Fruit fly (Drosophila melanogaster) whole organism, embryonic: Measurements from ENCODE around the gene CG10694.
A peak's percentile ranks its signal among the peaks of the same experiment; 100 is the strongest.

Source experiments
- Adf1 ChIP-seq: fragments of 200-800 bp; sonication (Bioruptor generic); IDR thresholded peaks from 2 replicates; pipeline ENCODE4 v1.3.6; 2022; ENCODE audit warnings: missing biosample characterization, missing genetic modification characterization
- Aef1 ChIP-seq: fragments of 200-800 bp; sonication (Bioruptor generic); IDR thresholded peaks from 3 replicates; pipeline ENCODE4 v1.3.6; 2022; ENCODE audit warnings: missing biosample characterization, missing genetic modification characterization
- CG11247 ChIP-seq: fragments of 200-800 bp; sonication (Bioruptor generic); IDR thresholded peaks from 2 replicates; pipeline ENCODE4 v1.3.6; 2022; ENCODE audit warnings: missing biosample characterization, missing genetic modification characterization
- CG11398 ChIP-seq: fragments of 200-800 bp; sonication (Bioruptor generic); optimal IDR thresholded peaks from 2 replicates; lab custom pipeline; 2016; ENCODE audit warnings: missing biosample characterization, missing genetic modification characterization
- CG11504 ChIP-seq: fragments of 200-800 bp; sonication (Bioruptor generic); optimal IDR thresholded peaks from 3 replicates; lab custom pipeline; 2019; ENCODE audit warnings: missing biosample characterization, mild to moderate bottlenecking, missing genetic modification characterization, moderate library complexity
- CG12155 ChIP-seq: fragments of 200-800 bp; sonication (Bioruptor generic); optimal IDR thresholded peaks from 3 replicates; lab custom pipeline; 2016; ENCODE audit warnings: missing biosample characterization, missing genetic modification characterization
- CG14050 ChIP-seq: fragments of 200-800 bp; sonication (Bioruptor generic); IDR thresholded peaks from 3 replicates; pipeline ENCODE4 v1.3.6; 2022; ENCODE audit warnings: missing biosample characterization, missing genetic modification characterization
- CG14667 ChIP-seq: fragments of 200-800 bp; sonication (Bioruptor generic); IDR thresholded peaks from 2 replicates; pipeline ENCODE4 v1.3.6; 2022; ENCODE audit warnings: missing biosample characterization, missing genetic modification characterization
- CG15269 ChIP-seq: fragments of 200-800 bp; sonication (Bioruptor generic); optimal IDR thresholded peaks from 2 replicates; lab custom pipeline; 2018; ENCODE audit warnings: missing biosample characterization, mild to moderate bottlenecking, missing genetic modification characterization, moderate library complexity
- CG1529 ChIP-seq: fragments of 200-800 bp; sonication (Bioruptor generic); optimal IDR thresholded peaks from 3 replicates; lab custom pipeline; 2018; ENCODE audit warnings: missing biosample characterization, missing genetic modification characterization
- CG18262 ChIP-seq: fragments of 200-800 bp; optimal IDR thresholded peaks from 3 replicates; lab custom pipeline; 2019; ENCODE audit warnings: missing biosample characterization, mild to moderate bottlenecking, missing genetic modification characterization, moderate library complexity
- CG1832 ChIP-seq: fragments of 200-800 bp; sonication (Bioruptor generic); optimal IDR thresholded peaks from 2 replicates; lab custom pipeline; 2017; ENCODE audit warnings: missing biosample characterization, mild to moderate bottlenecking, missing genetic modification characterization, inconsistent platforms
- CG2199 ChIP-seq: fragments of 200-800 bp; sonication (Bioruptor generic); IDR thresholded peaks from 3 replicates; pipeline ENCODE4 v1.3.6; 2022; ENCODE audit warnings: missing biosample characterization, missing genetic modification characterization
- CG32767 ChIP-seq: fragments of 200-800 bp; sonication (Bioruptor generic); IDR thresholded peaks from 2 replicates; pipeline ENCODE4 v1.3.6; 2022; ENCODE audit warnings: missing biosample characterization, missing genetic modification characterization
- CG3407 ChIP-seq: fragments of 200-800 bp; sonication (Bioruptor generic); optimal IDR thresholded peaks from 2 replicates; lab custom pipeline; 2018; ENCODE audit warnings: missing biosample characterization, mild to moderate bottlenecking, missing genetic modification characterization
- CG3726 ChIP-seq: fragments of 200-800 bp; sonication (Bioruptor generic); IDR thresholded peaks from 3 replicates; pipeline ENCODE4, ENCODE4 v1.3.6; 2022; ENCODE audit warnings: missing biosample characterization, missing genetic modification characterization
- CG4328 ChIP-seq: fragments of 200-800 bp; sonication (Bioruptor generic); optimal IDR thresholded peaks from 3 replicates; lab custom pipeline; 2017; ENCODE audit warnings: missing biosample characterization, missing genetic modification reagents, missing genetic modification characterization
- CG5180 ChIP-seq: fragments of 200-800 bp; sonication (Bioruptor generic); optimal IDR thresholded peaks from 3 replicates; lab custom pipeline; 2017; ENCODE audit warnings: missing biosample characterization, missing genetic modification characterization, mild to moderate bottlenecking, moderate library complexity, missing genetic modification reagents
- CG5245 ChIP-seq: fragments of 200-800 bp; sonication (Bioruptor generic); optimal IDR thresholded peaks from 3 replicates; lab custom pipeline; 2016; ENCODE audit warnings: missing biosample characterization, missing genetic modification characterization
- CG5953 ChIP-seq: fragments of 200-800 bp; sonication (Bioruptor generic); IDR thresholded peaks from 2 replicates; pipeline ENCODE4 v1.3.6; 2022; ENCODE audit warnings: missing biosample characterization, missing genetic modification characterization
- CG6175 ChIP-seq: fragments of 200-800 bp; sonication (Bioruptor generic); IDR thresholded peaks from 3 replicates; pipeline ENCODE4 v1.3.6; 2022; ENCODE audit warnings: missing biosample characterization, missing genetic modification characterization
- CkIIα-i1 ChIP-seq: fragments of 200-800 bp; sonication (Bioruptor generic); IDR thresholded peaks from 2 replicates; pipeline ENCODE4 v1.3.6; 2022; ENCODE audit warnings: missing biosample characterization, missing genetic modification characterization
- CoRest ChIP-seq: fragments of 200-800 bp; sonication (Bioruptor generic); optimal IDR thresholded peaks from 3 replicates; lab custom pipeline; 2018; ENCODE audit warnings: missing biosample characterization, mild to moderate bottlenecking, missing genetic modification characterization, moderate library complexity
- Deaf1 ChIP-seq: fragments of 200-800 bp; optimal IDR thresholded peaks from 3 replicates; lab custom pipeline; 2019; ENCODE audit warnings: missing biosample characterization, mild to moderate bottlenecking, missing genetic modification characterization, moderate library complexity
- Dp ChIP-seq: fragments of 200-800 bp; sonication (Bioruptor generic); optimal IDR thresholded peaks from 2 replicates; lab custom pipeline; 2018; ENCODE audit warnings: missing biosample characterization, mild to moderate bottlenecking, missing genetic modification characterization, moderate library complexity
- Elba2 ChIP-seq: fragments of 200-800 bp; sonication (Bioruptor generic); optimal IDR thresholded peaks from 3 replicates; lab custom pipeline; 2016; ENCODE audit warnings: missing biosample characterization, missing genetic modification characterization
- Lpt ChIP-seq: fragments of >200 bp; optimal IDR thresholded peaks from 2 replicates; lab custom pipeline; 2018; ENCODE audit warnings: missing biosample characterization, missing genetic modification characterization
- MBD-R2 ChIP-seq: fragments of 200-800 bp; sonication (Bioruptor generic); IDR thresholded peaks from 2 replicates; pipeline ENCODE4 v1.3.6; 2022; ENCODE audit warnings: missing biosample characterization, missing genetic modification characterization
- MESR4 ChIP-seq: fragments of 200-800 bp; sonication (Bioruptor generic); optimal IDR thresholded peaks from 2 replicates; lab custom pipeline; 2018; ENCODE audit warnings: missing biosample characterization, mild to moderate bottlenecking, missing genetic modification characterization, moderate library complexity
- Myb ChIP-seq: fragments of 200-800 bp; sonication (Bioruptor generic); optimal IDR thresholded peaks from 2 replicates; lab custom pipeline; 2016; ENCODE audit warnings: missing biosample characterization, missing genetic modification characterization
- Sox100B ChIP-seq: fragments of 200-800 bp; sonication (Bioruptor generic); optimal IDR thresholded peaks from 3 replicates; lab custom pipeline; 2018; ENCODE audit warnings: missing biosample characterization, mild to moderate bottlenecking, missing genetic modification characterization
- Sry-δ ChIP-seq: fragments of 200-800 bp; sonication (Bioruptor generic); optimal IDR thresholded peaks from 2 replicates; lab custom pipeline; 2016; ENCODE audit warnings: missing biosample characterization, missing genetic modification characterization
- Tbp ChIP-seq: fragments of >200 bp; optimal IDR thresholded peaks from 2 replicates; lab custom pipeline; 2018; ENCODE audit warnings: missing biosample characterization, missing genetic modification characterization
- ap ChIP-seq: fragments of 200-800 bp; sonication (Bioruptor generic); IDR thresholded peaks from 2 replicates; pipeline ENCODE4 v1.3.6; 2022; ENCODE audit warnings: missing biosample characterization, missing genetic modification characterization
- cad ChIP-seq: fragments of >200 bp; optimal IDR thresholded peaks from 2 replicates; lab custom pipeline; 2017; ENCODE audit warnings: missing biosample characterization, missing genetic modification characterization
- caup ChIP-seq: fragments of 200-800 bp; sonication (Bioruptor generic); optimal IDR thresholded peaks from 3 replicates; lab custom pipeline; 2017; ENCODE audit warnings: missing biosample characterization, mild to moderate bottlenecking, missing genetic modification characterization, moderate library complexity; ENCODE audit not compliant: severe bottlenecking
- dan ChIP-seq: fragments of 200-800 bp; sonication (Bioruptor generic); IDR thresholded peaks from 2 replicates; pipeline ENCODE4 v1.3.6; 2022; ENCODE audit warnings: missing biosample characterization, missing genetic modification characterization
- danr ChIP-seq: fragments of 200-800 bp; sonication (Bioruptor generic); IDR thresholded peaks from 2 replicates; pipeline ENCODE4 v1.3.6; 2022; ENCODE audit warnings: missing biosample characterization, missing genetic modification characterization
- disco-r ChIP-seq: fragments of 200-800 bp; sonication (Bioruptor generic); optimal IDR thresholded peaks from 2 replicates; lab custom pipeline; 2016; ENCODE audit warnings: missing biosample characterization, missing genetic modification characterization
- gcm ChIP-seq: fragments of 200-800 bp; sonication (Bioruptor generic); optimal IDR thresholded peaks from 2 replicates; lab custom pipeline; 2019; ENCODE audit warnings: missing biosample characterization, mild to moderate bottlenecking, missing genetic modification characterization, moderate library complexity
- gfzf ChIP-seq: fragments of 200-800 bp; sonication (Bioruptor generic); optimal IDR thresholded peaks from 2 replicates; lab custom pipeline; 2016; ENCODE audit warnings: missing biosample characterization, mild to moderate bottlenecking, missing genetic modification characterization, moderate library complexity
- hb ChIP-seq: fragments of 200-800 bp; sonication (Bioruptor generic); IDR thresholded peaks from 3 replicates; pipeline ENCODE4 v1.3.6; 2022; ENCODE audit warnings: missing biosample characterization, missing genetic modification characterization; ENCODE audit not compliant: partially characterized antibody
- lilli ChIP-seq: fragments of 200-800 bp; sonication (Bioruptor generic); optimal IDR thresholded peaks from 3 replicates; lab custom pipeline; 2016; ENCODE audit warnings: missing biosample characterization, missing genetic modification characterization
- nau ChIP-seq: fragments of 200-800 bp; sonication (Bioruptor generic); optimal IDR thresholded peaks from 3 replicates; lab custom pipeline; 2017; ENCODE audit warnings: missing biosample characterization, mild to moderate bottlenecking, missing genetic modification characterization, missing genetic modification reagents
- oc ChIP-seq: fragments of 200-800 bp; sonication (Bioruptor generic); optimal IDR thresholded peaks from 2 replicates; lab custom pipeline; 2018; ENCODE audit warnings: missing biosample characterization, mild to moderate bottlenecking, missing genetic modification characterization, moderate library complexity
- sc ChIP-seq, 3 experiments: fragments of >200 bp in 2 of 3; fragments of 200-800 bp in 1 of 3; sonication (Bioruptor generic) in 1 of 3; optimal IDR thresholded peaks; 2 replicates in 2 of 3; 3 replicates in 1 of 3; lab custom pipeline; 2017; ENCODE audit warnings: mild to moderate bottlenecking in 1 of 3, missing biosample characterization in 1 of 3, missing genetic modification characterization in 1 of 3, missing genetic modification reagents in 1 of 3
- stc ChIP-seq: fragments of 200-800 bp; sonication (Bioruptor generic); IDR thresholded peaks from 2 replicates; pipeline ENCODE4 v1.3.6; 2022; ENCODE audit warnings: missing biosample characterization, missing genetic modification characterization
- tin ChIP-seq: fragments of 200-800 bp; sonication (Bioruptor generic); optimal IDR thresholded peaks from 3 replicates; lab custom pipeline; 2016; ENCODE audit warnings: missing biosample characterization, missing genetic modification characterization

The CG10694 gene

dm6 chr3R:24112320-24113069 lies 5.3 kb downstream of the CG10694 start, which contains the start of gene CG13605 (continued):
- TF ChIP-seq CG11504 (tag; lab: Kevin White, UChicago) (peak; percentile 81), CG2199 (0 out of 3 replicates have a peak, but pooled peaks have one; percentile 17), MESR4 (peak; percentile 18), Aef1 (GFP tag; lab: Robert Waterston, UW) (peak; percentile 63; the same call in 2 of the 3 replicates), CG14050 (peak; percentile 46; the same call in 2 of the 3 replicates), CoRest (tag; lab: Kevin White, UChicago) (peak; percentile 77), CG5245 (peak; percentile 47), CG5180 (GFP tag; lab: Kevin White, UChicago) (peak; percentile 31), Sox100B (GFP tag; lab: Kevin White, UChicago) (peak; percentile 71), CG32767 (GFP tag; lab: Robert Waterston, UW) (no peak), nau (GFP tag; lab: Kevin White, UChicago) (no peak), ap (GFP tag; lab: Robert Waterston, UW) (peak; percentile 58), MBD-R2 (GFP tag; lab: Robert Waterston, UW) (peak; percentile 48; the same call in 1 of the 2 replicates), CG6175 (0 out of 3 replicates have a peak, but pooled peaks have one; percentile 7), CG3726 (GFP tag; lab: Robert Waterston, UW) (0 out of 3 replicates have a peak, but pooled peaks have one; percentile 14), Lpt (GFP tag; lab: Kevin White, UChicago) (no peak), hb (GFP tag; lab: Robert Waterston, UW) (no peak), CG1529 (peak; percentile 24), Dp (peak; percentile 80), stc (peak; percentile 65; the same call in 1 of the 2 replicates), disco-r (GFP tag; lab: Kevin White, UChicago) (no peak), danr (0 out of 2 replicates have a peak, but pooled peaks have one; percentile 27), Tbp (GFP tag; lab: Kevin White, UChicago) (no peak), CG12155 (GFP tag; lab: Kevin White, UChicago) (peak; percentile 75), CG11247 (peak; percentile 62), CG5953 (GFP tag; lab: Robert Waterston, UW) (no peak), Myb (GFP tag; lab: Kevin White, UChicago) (peak; percentile 23), Sry-δ (peak; percentile 11), Elba2 (GFP tag; lab: Kevin White, UChicago) (no peak), CkIIα-i1 (GFP tag; lab: Robert Waterston, UW) (no peak), Deaf1 (tag; lab: Kevin White, UChicago) (peak; percentile 47), Adf1 (GFP tag; lab: Robert Waterston, UW) (0 out of 2 replicates have a peak, but pooled peaks have one; percentile 34), tin (peak; percentile 47), CG18262 (tag; lab: Kevin White, UChicago) (peak; percentile 75), CG11398 (no peak), CG4328 (GFP tag; lab: Kevin White, UChicago) (peak; percentile 58), oc (tag; lab: Kevin White, UChicago) (peak; percentile 63), CG1832 (GFP tag; lab: Kevin White, UChicago) (no peak), cad (no peak), CG14667 (0 out of 2 replicates have a peak, but pooled peaks have one; percentile 22), CG3407 (GFP tag; lab: Kevin White, UChicago) (peak; percentile 9), gcm (GFP tag; lab: Kevin White, UChicago) (peak; percentile 84), caup (GFP tag; lab: Kevin White, UChicago) (peak; percentile 88), lilli (GFP tag; lab: Kevin White, UChicago) (peak; percentile 82), sc (optimal IDR thresholded peaks at IDR 0.05; lab: Kevin White, UChicago) (no peak), sc (GFP tag; optimal IDR thresholded peaks at IDR 0.05; lab: Kevin White, UChicago) (peak; percentile 58), dan (GFP tag; lab: Robert Waterston, UW) (no peak), gfzf (GFP tag; lab: Kevin White, UChicago) (peak; percentile 84), CG15269 (tag; lab: Kevin White, UChicago) (peak; percentile 87)
